Worm (Caenorhabditis elegans) whole organism, L3 larva: Measurements from ENCODE around the gene Y75B8A.31.
"Not testable (repeated sequence)": the region's sequence is repeated elsewhere in the genome, so short reads cannot be mapped to it uniquely, and the experiment has no call there.

ENCODE experiments used
- nhr-11 ChIP-seq: fragments of 150-350 bp; optimal IDR thresholded peaks from 2 replicates; lab custom pipeline; 2014; ENCODE audit warnings: missing biosample characterization, missing genetic modification characterization
- nhr-76 ChIP-seq: fragments of 150-350 bp; sonication (generic microtip); optimal IDR thresholded peaks from 5 replicates; lab custom pipeline; 2014; ENCODE audit warnings: missing biosample characterization, missing genetic modification characterization
- nhr-77 ChIP-seq: fragments of 150-350 bp; optimal IDR thresholded peaks from 2 replicates; lab custom pipeline; 2014; ENCODE audit warnings: missing biosample characterization, missing genetic modification characterization
- skn-1 ChIP-seq: fragments of 150-350 bp; optimal IDR thresholded peaks from 2 replicates; lab custom pipeline; 2014; ENCODE audit warnings: missing biosample characterization, missing genetic modification characterization
- tbx-2 ChIP-seq: sonication (generic microtip); optimal IDR thresholded peaks from 2 replicates; lab custom pipeline; 2016; ENCODE audit warnings: mild to moderate bottlenecking, missing genetic modification characterization, missing compliant biosample characterization
- zag-1 ChIP-seq: fragments of 150-350 bp; optimal IDR thresholded peaks from 2 replicates; lab custom pipeline; 2014; ENCODE audit warnings: missing biosample characterization, missing genetic modification characterization

ce11 chrIII:12383709-12384108 is 32.3 kb downstream of the Y75B8A.31 start, which contains the start of gene Y49E10.4:
- TF ChIP-seq nhr-77 (tag; lab: Kevin White, UChicago); skn-1 (tag; lab: Kevin White, UChicago); zag-1 (tag; lab: Kevin White, UChicago); nhr-11; nhr-76 (tag; lab: Kevin White, UChicago); tbx-2 (tag; lab: Kevin White, UChicago): not testable (repeated sequence)
